Worm (Caenorhabditis elegans) whole organism, L3 larva: ENCODE results near the gene zip-9.

Experiments
- R02D3.7 ChIP-seq: fragments of 150-350 bp; optimal IDR thresholded peaks from 2 replicates; lab custom pipeline; 2014; ENCODE audit warnings: missing biosample characterization, missing genetic modification characterization
- ama-1 ChIP-seq: fragments of 150-350 bp; optimal IDR thresholded peaks from 2 replicates; lab custom pipeline; 2018
- egl-27 ChIP-seq: sonication (generic microtip); optimal IDR thresholded peaks from 4 replicates; lab custom pipeline; 2017; ENCODE audit warnings: missing biosample characterization, missing genetic modification reagents, missing genetic modification characterization
- fkh-2 ChIP-seq: fragments of 150-350 bp; optimal IDR thresholded peaks from 2 replicates; lab custom pipeline; 2014; ENCODE audit warnings: missing biosample characterization, missing genetic modification reagents, missing genetic modification characterization
- lin-39 ChIP-seq: fragments of 150-350 bp; optimal IDR thresholded peaks from 2 replicates; lab custom pipeline; 2018; ENCODE audit warnings: missing biosample characterization, missing genetic modification reagents, missing genetic modification characterization
- nhr-12 ChIP-seq: fragments of 150-350 bp; optimal IDR thresholded peaks from 2 replicates; lab custom pipeline; 2014; ENCODE audit warnings: missing biosample characterization, missing genetic modification characterization
- sea-2 ChIP-seq: fragments of 150-350 bp; sonication (generic microtip); optimal IDR thresholded peaks from 4 replicates; lab custom pipeline; 2014; ENCODE audit warnings: missing biosample characterization, missing genetic modification reagents, missing genetic modification characterization
- snpc-4 ChIP-seq: fragments of 150-350 bp; optimal IDR thresholded peaks from 2 replicates; lab custom pipeline; 2014; ENCODE audit warnings: missing biosample characterization, missing genetic modification characterization
- unc-39 ChIP-seq: sonication (generic microtip); optimal IDR thresholded peaks from 4 replicates; lab custom pipeline; 2017; ENCODE audit warnings: missing biosample characterization, missing genetic modification characterization

DNA sequence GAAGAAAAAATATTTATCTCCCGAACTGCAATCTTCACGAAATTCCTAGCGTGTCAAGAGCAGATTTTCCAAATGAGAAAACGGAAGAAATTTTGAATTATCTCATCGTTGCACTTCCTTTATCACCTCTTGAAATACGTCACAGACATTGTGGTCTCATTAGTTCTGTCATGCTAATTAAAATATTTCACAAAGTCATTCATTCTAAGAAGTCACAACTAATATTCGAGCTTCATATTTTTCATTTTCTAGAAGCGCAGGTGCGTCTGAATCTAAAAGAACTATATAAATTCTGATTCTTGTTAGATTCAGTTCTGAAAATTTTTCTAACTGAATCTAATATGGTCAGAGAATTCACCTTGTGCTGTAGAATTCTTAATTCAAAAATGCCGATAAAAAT, 4.9 kb downstream of the zip-9 start:
- no peak for TF ChIP-seq R02D3.7 (tag; lab: Kevin White, UChicago)
- no peak for TF ChIP-seq sea-2 (GFP tag; lab: Kevin White, UChicago)
- TF ChIP-seq ama-1 (lab: Kevin White, UChicago), result no peak
- no peak for TF ChIP-seq snpc-4 (tag; lab: Kevin White, UChicago)
- TF ChIP-seq fkh-2 (tag; lab: Kevin White, UChicago), result no peak
- no peak for TF ChIP-seq lin-39
- TF ChIP-seq nhr-12 (tag; lab: Kevin White, UChicago), result no peak
- TF ChIP-seq unc-39 (tag; lab: Kevin White, UChicago), result no peak
- no peak for TF ChIP-seq egl-27 (tag; lab: Kevin White, UChicago)
